Fruit fly (Drosophila melanogaster) whole organism, adult: ENCODE measurements around the gene Datp.

ENCODE experiments used
- CG12768 ChIP-seq: fragments of 200-800 bp; sonication (Bioruptor generic); optimal IDR thresholded peaks from 2 replicates; lab custom pipeline; 2017; ENCODE audit warnings: missing biosample characterization, missing genetic modification characterization, mild to moderate bottlenecking, moderate library complexity, missing genetic modification reagents
- CG33017 ChIP-seq: fragments of 200-800 bp; sonication (Bioruptor generic); optimal IDR thresholded peaks from 2 replicates; lab custom pipeline; 2018; ENCODE audit warnings: missing biosample characterization, mild to moderate bottlenecking, missing genetic modification characterization, moderate library complexity
- CG7045 ChIP-seq: fragments of 200-800 bp; sonication (Bioruptor generic); optimal IDR thresholded peaks from 2 replicates; lab custom pipeline; 2017; ENCODE audit warnings: missing biosample characterization, mild to moderate bottlenecking, missing genetic modification characterization
- CG7101 ChIP-seq: fragments of 200-800 bp; sonication (Bioruptor generic); optimal IDR thresholded peaks from 2 replicates; lab custom pipeline; 2018; ENCODE audit warnings: missing biosample characterization, mild to moderate bottlenecking, missing genetic modification characterization, moderate library complexity
- Clk ChIP-seq: fragments of 200-800 bp; sonication (Bioruptor generic); optimal IDR thresholded peaks from 2 replicates; lab custom pipeline; 2017; ENCODE audit warnings: missing biosample characterization, missing genetic modification characterization
- Hr96 ChIP-seq: fragments of 200-800 bp; sonication (Bioruptor generic); optimal IDR thresholded peaks from 2 replicates; lab custom pipeline; 2016; ENCODE audit warnings: missing biosample characterization, missing genetic modification characterization
- bab1 ChIP-seq: fragments of 200-800 bp; sonication (Bioruptor generic); optimal IDR thresholded peaks from 3 replicates; lab custom pipeline; 2019; ENCODE audit warnings: missing biosample characterization, mild to moderate bottlenecking, missing genetic modification characterization, moderate library complexity
- cnc ChIP-seq, 2 experiments: fragments of >200 bp; optimal IDR thresholded peaks; 2 replicates each; lab custom pipeline; 2017
- kay ChIP-seq: fragments of 200-800 bp; sonication (Bioruptor generic); peaks from one replicate; lab custom pipeline; 2016; ENCODE audit warnings: missing biosample characterization, missing genetic modification characterization, borderline replicate concordance
- tj ChIP-seq: fragments of 200-800 bp; sonication (Bioruptor generic); optimal IDR thresholded peaks from 3 replicates; lab custom pipeline; 2017; ENCODE audit warnings: missing biosample characterization, mild to moderate bottlenecking, missing genetic modification characterization, moderate library complexity

DNA sequence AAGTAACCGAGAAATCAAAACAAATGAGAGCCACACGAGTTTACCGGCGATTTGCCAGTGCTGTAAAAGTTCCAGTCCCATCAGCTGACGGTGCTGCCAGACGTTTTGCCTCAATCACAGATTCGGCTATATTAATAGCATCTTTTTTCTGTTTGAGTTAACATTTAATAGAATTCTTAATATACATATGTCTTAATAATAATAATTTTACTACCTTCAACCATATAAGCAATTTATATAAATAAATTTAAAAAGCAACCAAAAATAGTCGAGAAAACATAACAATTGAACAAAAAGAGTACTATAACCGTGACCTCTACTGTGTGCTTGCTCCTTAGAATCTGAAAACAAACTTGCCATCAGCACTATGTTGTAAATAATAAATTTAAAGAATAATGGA lies 15.5 kb upstream of the Datp start, which contains the start of the genes CG13126 and CG4709:
- TF ChIP-seq bab1 (GFP tag; lab: Kevin White, UChicago) (peak; percentile 92), Clk (peak; percentile 61), Hr96 (GFP tag; lab: Kevin White, UChicago) (peak; percentile 17), CG7101 (tag; lab: Kevin White, UChicago) (peak; percentile 94), CG7045 (GFP tag; lab: Kevin White, UChicago) (peak; percentile 89), CG33017 (tag; lab: Kevin White, UChicago) (peak; percentile 89), cnc (optimal IDR thresholded peaks at IDR 0.05; lab: Kevin White, UChicago) (no peak), kay (GFP tag; lab: Kevin White, UChicago) (no peak), CG12768 (GFP tag; lab: Kevin White, UChicago) (peak; percentile 90), tj (GFP tag; lab: Kevin White, UChicago) (peak; percentile 61)
